Worm (Caenorhabditis elegans) whole organism, L4 larva: ENCODE results near the gene clec-80.

Source experiments
- F10B5.3 ChIP-seq: sonication (generic microtip); optimal IDR thresholded peaks from 2 replicates; lab custom pipeline; 2016; ENCODE audit warnings: mild to moderate bottlenecking, missing genetic modification characterization, missing compliant biosample characterization
- F26F4.8 ChIP-seq: fragments of 200-800 bp; sonication (Bioruptor generic); conservative IDR thresholded peaks from 2 replicates; pipeline ENCODE4 v1.3.6; 2022; ENCODE audit warnings: missing genetic modification characterization, missing compliant biosample characterization
- F37D6.2 ChIP-seq: sonication (generic microtip); optimal IDR thresholded peaks from 2 replicates; lab custom pipeline; 2016; ENCODE audit warnings: mild to moderate bottlenecking, missing genetic modification characterization, missing compliant biosample characterization
- F44E2.7 ChIP-seq: fragments of 200-800 bp; sonication (Bioruptor generic); IDR thresholded peaks from 2 replicates; pipeline ENCODE4 v2.1.2; 2022; ENCODE audit warnings: missing genetic modification characterization, missing compliant biosample characterization
- F49E8.2 ChIP-seq: sonication (generic microtip); optimal IDR thresholded peaks from 2 replicates; lab custom pipeline; 2016; ENCODE audit warnings: missing compliant biosample characterization, mild to moderate bottlenecking, missing genetic modification characterization, borderline replicate concordance
- T26A8.4 ChIP-seq: fragments of 200-800 bp; sonication (Bioruptor generic); IDR thresholded peaks from 2 replicates; pipeline ENCODE4 v1.3.6; 2022; ENCODE audit warnings: missing genetic modification characterization, missing compliant biosample characterization
- Y48G9A.11 ChIP-seq: fragments of 200-800 bp; sonication (Bioruptor generic); IDR thresholded peaks from 2 replicates; pipeline ENCODE4 v1.3.6; 2022; ENCODE audit warnings: missing genetic modification reagents, missing genetic modification characterization, missing compliant biosample characterization
- aha-1 ChIP-seq: fragments of 150-350 bp; peaks from one replicate; lab custom pipeline; 2014; ENCODE audit warnings: missing biosample characterization, missing genetic modification characterization
- arid-1 ChIP-seq: fragments of 200-800 bp; sonication (Bioruptor generic); conservative IDR thresholded peaks from 2 replicates; pipeline ENCODE4 v1.3.6; 2022; ENCODE audit warnings: missing genetic modification reagents, missing genetic modification characterization, missing compliant biosample characterization
- ceh-20 ChIP-seq: fragments of 200-800 bp; sonication (Bioruptor generic); IDR thresholded peaks from 2 replicates; pipeline ENCODE4 v1.3.6; 2022; ENCODE audit warnings: missing genetic modification reagents, missing genetic modification characterization, missing compliant biosample characterization
- ceh-44 ChIP-seq: fragments of 200-800 bp; sonication (Bioruptor generic); IDR thresholded peaks from 2 replicates; pipeline ENCODE4 v1.3.6; 2022; ENCODE audit warnings: missing genetic modification reagents, missing genetic modification characterization, missing compliant biosample characterization
- dmd-6 ChIP-seq: fragments of 200-800 bp; sonication (Bioruptor generic); IDR thresholded peaks from 2 replicates; pipeline ENCODE4 v1.3.6; 2022; ENCODE audit warnings: missing genetic modification reagents, missing genetic modification characterization, missing compliant biosample characterization
- dmd-8 ChIP-seq: fragments of 200-800 bp; sonication (Bioruptor generic); IDR thresholded peaks from 2 replicates; pipeline ENCODE4 v1.3.6; 2022; ENCODE audit warnings: missing genetic modification characterization, missing compliant biosample characterization
- dmd-9 ChIP-seq: fragments of 200-800 bp; sonication (Bioruptor generic); IDR thresholded peaks from 2 replicates; pipeline ENCODE4 v1.3.6; 2022; ENCODE audit warnings: missing genetic modification reagents, missing genetic modification characterization, missing compliant biosample characterization
- dpl-1 ChIP-seq: fragments of 150-350 bp; optimal IDR thresholded peaks from 2 replicates; lab custom pipeline; 2014; ENCODE audit warnings: missing biosample characterization, missing genetic modification reagents, missing genetic modification characterization
- duxl-1 ChIP-seq: sonication (generic microtip); optimal IDR thresholded peaks from 2 replicates; lab custom pipeline; 2016; ENCODE audit warnings: mild to moderate bottlenecking, missing genetic modification characterization, moderate library complexity, missing compliant biosample characterization; ENCODE audit not compliant: poor library complexity
- dve-1 ChIP-seq: sonication (generic microtip); optimal IDR thresholded peaks from 2 replicates; lab custom pipeline; 2017; ENCODE audit warnings: antibody characterized with exemption, mild to moderate bottlenecking, missing genetic modification characterization, missing compliant biosample characterization; ENCODE audit not compliant: insufficient read depth
- egl-43 ChIP-seq: fragments of 200-800 bp; sonication (Bioruptor generic); IDR thresholded peaks from 2 replicates; pipeline ENCODE4 v1.3.6; 2022; ENCODE audit warnings: missing genetic modification reagents, missing genetic modification characterization, missing compliant biosample characterization
- gei-8 ChIP-seq: fragments of 200-800 bp; sonication (Bioruptor generic); optimal IDR thresholded peaks from 2 replicates; lab custom pipeline; 2018; ENCODE audit warnings: mild to moderate bottlenecking, missing genetic modification characterization, missing compliant biosample characterization
- hlh-11 ChIP-seq: fragments of 200-800 bp; sonication (Bioruptor generic); optimal IDR thresholded peaks from 2 replicates; lab custom pipeline; 2018; ENCODE audit warnings: mild to moderate bottlenecking, missing genetic modification characterization, missing compliant biosample characterization
- hlh-30 ChIP-seq: sonication (generic microtip); optimal IDR thresholded peaks from 2 replicates; lab custom pipeline; 2017; ENCODE audit warnings: antibody characterized with exemption, mild to moderate bottlenecking, missing genetic modification characterization, missing compliant biosample characterization; ENCODE audit not compliant: insufficient read depth
- hmg-1.1 ChIP-seq: fragments of 200-800 bp; sonication (Bioruptor generic); IDR thresholded peaks from 2 replicates; pipeline ENCODE4 v1.3.6; 2022; ENCODE audit warnings: missing genetic modification reagents, missing genetic modification characterization, missing compliant biosample characterization
- lim-7 ChIP-seq: fragments of 200-800 bp; sonication (Bioruptor generic); IDR thresholded peaks from 2 replicates; pipeline ENCODE4 v1.3.6; 2022; ENCODE audit warnings: missing genetic modification characterization, missing compliant biosample characterization
- lin-13 ChIP-seq: fragments of 150-350 bp; optimal IDR thresholded peaks from 2 replicates; lab custom pipeline; 2014; ENCODE audit warnings: missing biosample characterization, missing genetic modification reagents, missing genetic modification characterization
- lin-38 ChIP-seq: fragments of 200-800 bp; sonication (Bioruptor generic); IDR thresholded peaks from 2 replicates; pipeline ENCODE4 v1.3.6; 2022; ENCODE audit warnings: missing genetic modification reagents, missing genetic modification characterization, missing compliant biosample characterization
- lin-39 ChIP-seq: fragments of 150-350 bp; optimal IDR thresholded peaks from 2 replicates; lab custom pipeline; 2014; ENCODE audit warnings: missing biosample characterization, missing genetic modification reagents, missing genetic modification characterization
- lir-3 ChIP-seq: sonication (generic microtip); optimal IDR thresholded peaks from 2 replicates; lab custom pipeline; 2016; ENCODE audit warnings: mild to moderate bottlenecking, missing genetic modification characterization, missing compliant biosample characterization
- madf-5 ChIP-seq, 2 experiments: fragments of 200-800 bp; sonication (Bioruptor generic); IDR thresholded peaks; 2 replicates each; pipeline ENCODE4 v1.3.6; 2022; ENCODE audit warnings: missing compliant biosample characterization in 2 of 2, missing genetic modification characterization in 2 of 2
- mdt-29 ChIP-seq: fragments of 200-800 bp; sonication (Bioruptor generic); IDR thresholded peaks from 2 replicates; pipeline ENCODE4 v1.3.6; 2022; ENCODE audit warnings: missing genetic modification reagents, missing genetic modification characterization, missing compliant biosample characterization
- mep-1 ChIP-seq: fragments of 150-350 bp; sonication (generic microtip); optimal IDR thresholded peaks from 3 replicates; lab custom pipeline; 2014; ENCODE audit warnings: missing biosample characterization, missing genetic modification characterization
- mes-2 ChIP-seq: sonication (generic microtip); optimal IDR thresholded peaks from 2 replicates; lab custom pipeline; 2016; ENCODE audit warnings: missing genotype, mild to moderate bottlenecking, missing genetic modification characterization, missing compliant biosample characterization; ENCODE audit not compliant: poor library complexity, severe bottlenecking
- nhr-41 ChIP-seq: fragments of 200-800 bp; sonication (Bioruptor generic); IDR thresholded peaks from 2 replicates; pipeline ENCODE4 v1.3.6; 2022; ENCODE audit warnings: missing genetic modification reagents, missing genetic modification characterization, missing compliant biosample characterization
- nhr-48 ChIP-seq: sonication (generic microtip); optimal IDR thresholded peaks from 2 replicates; lab custom pipeline; 2016; ENCODE audit warnings: mild to moderate bottlenecking, missing genetic modification characterization, missing compliant biosample characterization
- php-3 ChIP-seq: fragments of 200-800 bp; sonication (Bioruptor generic); IDR thresholded peaks from 2 replicates; pipeline ENCODE4 v1.3.6; 2022; ENCODE audit warnings: missing genetic modification reagents, missing genetic modification characterization, missing compliant biosample characterization
- rbr-2 ChIP-seq: sonication (generic microtip); optimal IDR thresholded peaks from 2 replicates; lab custom pipeline; 2016; ENCODE audit warnings: missing genotype, missing genetic modification characterization, missing compliant biosample characterization
- saeg-2 ChIP-seq: fragments of 200-800 bp; sonication (Bioruptor generic); IDR thresholded peaks from 2 replicates; pipeline ENCODE4 v1.3.6; 2022; ENCODE audit warnings: missing genetic modification reagents, missing genetic modification characterization, missing compliant biosample characterization
- set-16 ChIP-seq: fragments of 200-800 bp; sonication (Bioruptor generic); IDR thresholded peaks from 2 replicates; pipeline ENCODE4 v1.3.6; 2022; ENCODE audit warnings: missing genetic modification reagents, missing genetic modification characterization, missing compliant biosample characterization
- snpc-1.2 ChIP-seq: fragments of 200-800 bp; sonication (Bioruptor generic); IDR thresholded peaks from 2 replicates; pipeline ENCODE4 v1.3.6; 2022; ENCODE audit warnings: missing genetic modification reagents, missing genetic modification characterization, missing compliant biosample characterization
- spr-3 ChIP-seq: fragments of 200-800 bp; sonication (Bioruptor generic); optimal IDR thresholded peaks from 2 replicates; lab custom pipeline; 2018; ENCODE audit warnings: mild to moderate bottlenecking, missing genetic modification characterization, missing compliant biosample characterization
- tra-1 ChIP-seq: fragments of 200-800 bp; sonication (Bioruptor generic); IDR thresholded peaks from 2 replicates; pipeline ENCODE4 v1.3.6; 2022; ENCODE audit warnings: missing genetic modification reagents, missing genetic modification characterization, missing compliant biosample characterization
- zfp-3 ChIP-seq: fragments of 200-800 bp; sonication (Bioruptor generic); conservative IDR thresholded peaks from 2 replicates; pipeline ENCODE4 v1.3.6; 2022; ENCODE audit warnings: missing genetic modification reagents, missing genetic modification characterization, missing compliant biosample characterization

clec-80 gene

ce11 chrIV:2801004-2801403 lies 22.5 kb upstream of the clec-80 start (continued):
- TF ChIP-seq lin-13 (GFP tag; lab: Kevin White, UChicago): peak; percentile 70
- 0 out of 2 replicates have a peak, but pooled peaks have one; percentile 38 for TF ChIP-seq php-3 (GFP tag; lab: Robert Waterston, UW)
- peak; percentile 55 for TF ChIP-seq snpc-1.2
- peak; percentile 44 for TF ChIP-seq gei-8
- peak; percentile 36; the same call in 1 of the 2 replicates for TF ChIP-seq dmd-6 (GFP tag; lab: Robert Waterston, UW)
- TF ChIP-seq lin-38: peak; percentile 73
- TF ChIP-seq F10B5.3 (tag; lab: Kevin White, UChicago): no peak
- peak; percentile 61 for TF ChIP-seq mes-2
- TF ChIP-seq F49E8.2: peak; percentile 23
- no peak for TF ChIP-seq nhr-48 (tag; lab: Kevin White, UChicago)
- no peak for TF ChIP-seq lir-3 (tag; lab: Kevin White, UChicago)
- peak in 1 of 2 experiments; percentile 46; a peak in 1 of 4 replicates for TF ChIP-seq madf-5 (GFP tag; IDR thresholded peaks at IDR 0.05; lab: Robert Waterston, UW)
- no peak; the same call in 1 of the 2 replicates for TF ChIP-seq T26A8.4 (GFP tag; lab: Robert Waterston, UW)
- TF ChIP-seq F37D6.2: no peak
- peak; percentile 69 for TF ChIP-seq arid-1
- TF ChIP-seq dve-1 (tag; lab: Kevin White, UChicago): peak; percentile 66
- peak; percentile 65 for TF ChIP-seq Y48G9A.11 (GFP tag; lab: Robert Waterston, UW)
- peak; percentile 66; the same call in 1 of the 2 replicates for TF ChIP-seq ceh-44
- peak; percentile 22 for TF ChIP-seq dpl-1 (GFP tag; lab: Kevin White, UChicago)
- peak; percentile 12 for TF ChIP-seq hlh-11 (tag; lab: Kevin White, UChicago)
- peak; percentile 81 for TF ChIP-seq aha-1 (tag; lab: Kevin White, UChicago)
- 0 out of 2 replicates have a peak, but pooled peaks have one; percentile 23 for TF ChIP-seq dmd-9 (GFP tag; lab: Robert Waterston, UW)
- TF ChIP-seq duxl-1 (tag; lab: Kevin White, UChicago): peak; percentile 49
- TF ChIP-seq set-16 (GFP tag; lab: Robert Waterston, UW): no peak; the same call in 1 of the 2 replicates
- peak; percentile 68; the same call in 1 of the 2 replicates for TF ChIP-seq F44E2.7 (GFP tag; lab: Robert Waterston, UW)
- TF ChIP-seq ceh-20 (GFP tag; lab: Robert Waterston, UW): peak; percentile 29; the same call in 1 of the 2 replicates
- no peak for TF ChIP-seq lin-39 (tag; lab: Kevin White, UChicago)
- peak; percentile 78 for TF ChIP-seq lim-7 (GFP tag; lab: Robert Waterston, UW)
- TF ChIP-seq F26F4.8 (GFP tag; lab: Robert Waterston, UW): peak; percentile 89
- TF ChIP-seq nhr-41 (GFP tag; lab: Robert Waterston, UW): peak; percentile 35; the same call in 1 of the 2 replicates
- TF ChIP-seq spr-3 (GFP tag; lab: Kevin White, UChicago): no peak
- TF ChIP-seq mdt-29: peak; percentile 66
- peak; percentile 28; the same call in 1 of the 2 replicates for TF ChIP-seq tra-1
- TF ChIP-seq rbr-2: no peak
- peak; percentile 91 for TF ChIP-seq egl-43 (GFP tag; lab: Robert Waterston, UW)
- TF ChIP-seq dmd-8 (GFP tag; lab: Robert Waterston, UW): peak; percentile 75
- TF ChIP-seq saeg-2 (GFP tag; lab: Robert Waterston, UW): peak; percentile 61; the same call in 1 of the 2 replicates
- TF ChIP-seq zfp-3: peak; percentile 72; the same call in 1 of the 2 replicates
- TF ChIP-seq hlh-30: peak; percentile 81
- TF ChIP-seq hmg-1.1 (GFP tag; lab: Robert Waterston, UW): peak; percentile 47; the same call in 1 of the 2 replicates
- TF ChIP-seq mep-1 (tag; lab: Kevin White, UChicago): peak; percentile 55
